Worm (Caenorhabditis elegans): Measurements from ENCODE around the gene npr-7.

- TF ChIP-seq T22C8.4 (GFP tag; IDR thresholded peaks at IDR 0.05) (no peak), tab-1 (GFP tag; IDR thresholded peaks at IDR 0.05) (no peak), klf-2 (GFP tag; conservative IDR thresholded peaks at IDR 0.05) (no peak), ztf-29 (GFP tag; IDR thresholded peaks at IDR 0.05) (no peak), flt-1 (GFP tag; IDR thresholded peaks at IDR 0.05) (no peak), ref-1 (GFP tag; conservative IDR thresholded peaks at IDR 0.05) (no peak), cog-1 (tag; optimal IDR thresholded peaks at IDR 0.05) (no peak), med-1 (GFP tag; optimal IDR thresholded peaks at IDR 0.05; ENCODE audit: insufficient read depth) (no peak), ztf-23 (GFP tag; IDR thresholded peaks at IDR 0.05) (no peak)
These were observed 31.0 kb upstream of the npr-7 start, which contains the start of gene flp-20 for ce11 chrX:9349844-9350556.
